Worm (Caenorhabditis elegans): ENCODE measurements around the gene zipt-15.

- TF ChIP-seq him-1 (tag; optimal IDR thresholded peaks at IDR 0.05), result no peak
- TF ChIP-seq W03F9.2 (tag; optimal IDR thresholded peaks at IDR 0.05), result no peak
These were observed 64.5 kb downstream of the zipt-15 start, which contains the start of gene gst-40 for ce11 chrIV:760267-760666.

Measured in whole organism, L4/young adult.